Worm (Caenorhabditis elegans): ENCODE data around the gene Y17G9B.4.

- no peak for TF ChIP-seq flt-1 (GFP tag; IDR thresholded peaks at IDR 0.05)
- TF ChIP-seq ama-1 (optimal IDR thresholded peaks at IDR 0.05): no peak
- TF ChIP-seq scrt-1 (GFP tag; IDR thresholded peaks at IDR 0.05): no peak
- no peak for TF ChIP-seq ceh-13 (GFP tag; optimal IDR thresholded peaks at IDR 0.05)
- TF ChIP-seq F13C5.2 (tag; optimal IDR thresholded peaks at IDR 0.05): no peak
- no peak for TF ChIP-seq tra-4 (tag; optimal IDR thresholded peaks at IDR 0.05)
- TF ChIP-seq sea-1 (GFP tag; conservative IDR thresholded peaks at IDR 0.05): no peak
- TF ChIP-seq hmg-4 (GFP tag; optimal IDR thresholded peaks at IDR 0.05): no peak
- no peak for TF ChIP-seq tbx-11 (GFP tag; IDR thresholded peaks at IDR 0.05)
- TF ChIP-seq ets-7 (tag; optimal IDR thresholded peaks at IDR 0.05): no peak
These were observed 12.5 kb downstream of the Y17G9B.4 start, which contains the start of gene npp-26 for ce11 chrIV:4764422-4764821.

Measured in whole organism, early embryonic.